Worm (Caenorhabditis elegans): ENCODE measurements around the gene C13A2.4.

DNA sequence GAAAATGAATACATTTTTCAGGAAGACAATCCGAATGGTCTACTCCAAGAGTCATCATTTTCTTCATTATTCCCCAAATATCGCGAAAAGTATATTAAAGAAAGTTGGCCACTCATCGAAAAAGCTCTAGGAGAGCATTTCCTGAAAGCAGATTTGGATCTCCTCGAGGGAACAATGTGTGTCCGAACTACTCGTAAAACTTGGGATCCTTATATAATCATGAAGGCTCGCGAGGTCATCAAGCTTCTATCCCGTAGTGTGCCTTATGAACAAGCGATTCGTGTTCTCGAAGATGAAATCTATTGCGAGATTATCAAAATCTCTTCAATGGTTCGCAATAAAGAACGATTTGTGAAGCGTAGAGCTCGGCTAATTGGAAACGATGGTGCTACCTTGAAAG lies 47.7 kb upstream of the C13A2.4 start:
- TF ChIP-seq ceh-16 (tag; optimal IDR thresholded peaks at IDR 0.05): no peak
- no peak for TF ChIP-seq ZK546.5 (tag; optimal IDR thresholded peaks at IDR 0.05)
- no peak for TF ChIP-seq snpc-4 (tag; optimal IDR thresholded peaks at IDR 0.05)
- TF ChIP-seq elt-2 (tag; optimal IDR thresholded peaks at IDR 0.05): no peak
- TF ChIP-seq elt-3 (tag; optimal IDR thresholded peaks at IDR 0.05): no peak
- no peak for TF ChIP-seq unc-62 (GFP tag; optimal IDR thresholded peaks at IDR 0.05)
- no peak for TF ChIP-seq jun-1 (tag; optimal IDR thresholded peaks at IDR 0.05)
- no peak for TF ChIP-seq nhr-28 (tag; optimal IDR thresholded peaks at IDR 0.05)
